Worm (Caenorhabditis elegans): ENCODE results near the gene F29G6.1.
A peak's percentile ranks its signal among the peaks of the same experiment; 100 is the strongest.

Gene F29G6.1

DNA sequence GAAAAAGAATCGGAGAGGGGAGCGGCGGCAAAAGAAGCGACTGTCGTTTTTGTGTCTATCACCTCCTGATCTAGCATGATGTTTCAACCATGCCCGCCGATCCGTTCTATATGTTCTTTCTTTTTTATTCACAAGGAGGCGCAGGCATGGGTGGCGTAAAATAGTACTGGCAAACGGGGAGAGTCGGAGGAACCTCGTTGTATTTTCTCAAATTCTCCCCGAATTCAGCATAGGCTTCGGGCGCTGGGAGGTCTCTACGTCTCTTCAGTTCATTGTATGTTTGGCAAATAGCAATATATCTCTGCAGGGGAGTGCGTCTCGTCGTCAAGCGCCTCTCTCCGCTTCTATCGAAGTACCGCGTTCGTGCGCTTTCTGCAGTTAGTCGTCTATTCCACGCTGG, 36.9 kb upstream of the F29G6.1 start, which contains the start of gene lin-14 (continued):
- TF ChIP-seq ceh-28 (tag; optimal IDR thresholded peaks at IDR 0.05), result no peak
- TF ChIP-seq nhr-102 (tag; optimal IDR thresholded peaks at IDR 0.05), result peak; percentile 18
- no peak for TF ChIP-seq unc-130 (GFP tag; optimal IDR thresholded peaks at IDR 0.05)
- TF ChIP-seq dmd-6 (GFP tag; IDR thresholded peaks at IDR 0.05), result peak; percentile 45; the same call in 1 of the 2 replicates
- no peak for TF ChIP-seq madf-5 (GFP tag; IDR thresholded peaks at IDR 0.05)
- no peak for TF ChIP-seq nhr-42 (GFP tag; IDR thresholded peaks at IDR 0.05)
- TF ChIP-seq spr-3 (GFP tag; optimal IDR thresholded peaks at IDR 0.05), result no peak
- TF ChIP-seq unc-39 (tag; optimal IDR thresholded peaks at IDR 0.05), result no peak
- peak; percentile 29 for TF ChIP-seq dpl-1 (GFP tag; optimal IDR thresholded peaks at IDR 0.05)
- TF ChIP-seq tra-1 (GFP tag; IDR thresholded peaks at IDR 0.05), result peak; percentile 64; the same call in 1 of the 2 replicates
- TF ChIP-seq nhr-76 (tag; optimal IDR thresholded peaks at IDR 0.05), result no peak
- no peak for TF ChIP-seq ceh-20 (GFP tag; IDR thresholded peaks at IDR 0.05)
- no peak for TF ChIP-seq Y5F2A.4 (GFP tag; optimal IDR thresholded peaks at IDR 0.05)
- peak; percentile 16; the same call in 1 of the 2 replicates for TF ChIP-seq lin-38 (GFP tag; IDR thresholded peaks at IDR 0.05)
- TF ChIP-seq ZK546.5 (tag; optimal IDR thresholded peaks at IDR 0.05), result no peak
- TF ChIP-seq F37D6.2 (tag; optimal IDR thresholded peaks at IDR 0.05), result no peak
- peak; percentile 1 for TF ChIP-seq spr-1 (tag; optimal IDR thresholded peaks at IDR 0.05)
- TF ChIP-seq lin-29 (GFP tag; IDR thresholded peaks at IDR 0.05), result no peak
- TF ChIP-seq T26A8.4 (GFP tag; IDR thresholded peaks at IDR 0.05), result 0 out of 2 replicates have a peak, but pooled peaks have one; percentile 45
- no peak for TF ChIP-seq daf-19 (GFP tag; conservative IDR thresholded peaks at IDR 0.05)
- TF ChIP-seq pqm-1 (tag; optimal IDR thresholded peaks at IDR 0.05), result no peak
- TF ChIP-seq attf-4 (tag; optimal IDR thresholded peaks at IDR 0.05), result peak; percentile 49
- no peak for TF ChIP-seq fkh-10 (GFP tag; optimal IDR thresholded peaks at IDR 0.05)
- peak; percentile 48 for TF ChIP-seq nhr-25 (tag; optimal IDR thresholded peaks at IDR 0.05; ENCODE audit: borderline replicate concordance, insufficient read depth)
- TF ChIP-seq saeg-2 (GFP tag; IDR thresholded peaks at IDR 0.05), result no peak
- no peak for TF ChIP-seq cey-2 (tag; optimal IDR thresholded peaks at IDR 0.05; ENCODE audit: borderline replicate concordance, insufficient read depth)
- TF ChIP-seq daf-8 (GFP tag; IDR thresholded peaks at IDR 0.05), result no peak
- no peak for TF ChIP-seq ama-1 (optimal IDR thresholded peaks at IDR 0.05)
- TF ChIP-seq rbr-2 (tag; optimal IDR thresholded peaks at IDR 0.05), result peak; percentile 54
- no peak for TF ChIP-seq ZK337.2 (GFP tag; IDR thresholded peaks at IDR 0.05)
- TF ChIP-seq daf-12 (tag; optimal IDR thresholded peaks at IDR 0.05), result no peak
- no peak for TF ChIP-seq mxl-2 (GFP tag; conservative IDR thresholded peaks at IDR 0.05)
- no peak for TF ChIP-seq Y75B8A.6 (GFP tag; IDR thresholded peaks at IDR 0.05)
- TF ChIP-seq mep-1 (tag; optimal IDR thresholded peaks at IDR 0.05), result peak; percentile 71
- TF ChIP-seq aly-2 (tag; optimal IDR thresholded peaks at IDR 0.05), result no peak
- no peak for TF ChIP-seq F49E8.2 (tag; optimal IDR thresholded peaks at IDR 0.05; ENCODE audit: borderline replicate concordance)
- TF ChIP-seq duxl-1 (tag; optimal IDR thresholded peaks at IDR 0.05; ENCODE audit: poor library complexity), result no peak
- TF ChIP-seq lsy-2 (tag; optimal IDR thresholded peaks at IDR 0.05), result peak; percentile 9 to 52
- no peak for TF ChIP-seq ceh-62 (tag; optimal IDR thresholded peaks at IDR 0.05)
- no peak for TF ChIP-seq lin-13 (GFP tag; optimal IDR thresholded peaks at IDR 0.05)
- no peak for TF ChIP-seq fos-1 (tag; optimal IDR thresholded peaks at IDR 0.05)
- TF ChIP-seq zag-1 (tag; optimal IDR thresholded peaks at IDR 0.05), result no peak
- 0 out of 2 replicates have a peak, but pooled peaks have one; percentile 15 for TF ChIP-seq nhr-41 (GFP tag; IDR thresholded peaks at IDR 0.05)
- TF ChIP-seq lin-1 (GFP tag; IDR thresholded peaks at IDR 0.05), result 0 out of 2 replicates have a peak, but pooled peaks have one; percentile 9
- no peak for TF ChIP-seq ztf-7 (tag; optimal IDR thresholded peaks at IDR 0.05)
- no peak for TF ChIP-seq nhr-77 (tag; optimal IDR thresholded peaks at IDR 0.05)
- 0 out of 2 replicates have a peak, but pooled peaks have one; percentile 35 for TF ChIP-seq D1046.2 (GFP tag; IDR thresholded peaks at IDR 0.05)
- TF ChIP-seq lim-7 (GFP tag; IDR thresholded peaks at IDR 0.05), result no peak
- no peak for TF ChIP-seq egl-27 (tag; optimal IDR thresholded peaks at IDR 0.05)
- peak; percentile 34 for TF ChIP-seq nhr-48 (tag; optimal IDR thresholded peaks at IDR 0.05)
- TF ChIP-seq ctbp-1 (GFP tag; IDR thresholded peaks at IDR 0.05), result 0 out of 2 replicates have a peak, but pooled peaks have one; percentile 37
- 0 out of 2 replicates have a peak, but pooled peaks have one; percentile 31 for TF ChIP-seq madf-9 (GFP tag; conservative IDR thresholded peaks at IDR 0.05)

All from whole organism, L4 larva.